Worm (Caenorhabditis elegans): Measurements from ENCODE around the gene npr-38.

DNA sequence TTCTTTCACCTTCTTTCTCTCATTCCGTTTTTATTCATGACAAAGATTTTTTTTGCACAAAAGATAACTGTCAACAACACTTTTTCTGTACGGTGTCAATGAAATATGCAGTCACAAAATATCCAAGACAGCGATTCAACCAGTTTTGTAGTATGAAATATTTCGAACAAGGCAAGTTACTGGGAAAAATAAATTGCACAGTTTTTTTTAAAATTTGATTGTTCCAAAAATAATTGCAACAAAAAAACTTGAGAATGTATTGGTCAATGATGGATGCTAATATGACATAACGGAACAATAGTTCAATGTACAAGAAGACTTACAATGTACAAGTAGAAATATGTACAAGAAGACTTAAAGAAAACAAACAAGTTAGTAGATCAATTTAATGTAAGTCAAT, 34.3 kb downstream of the npr-38 start:
- TF ChIP-seq tbx-7 (tag; optimal IDR thresholded peaks at IDR 0.05) (no peak), fkh-10 (GFP tag; optimal IDR thresholded peaks at IDR 0.05) (no peak), ceh-9 (tag; optimal IDR thresholded peaks at IDR 0.05) (no peak), Y22D7AL.16 (tag; optimal IDR thresholded peaks at IDR 0.05) (no peak), sdc-2 (tag; optimal IDR thresholded peaks at IDR 0.05) (no peak), odd-2 (tag; optimal IDR thresholded peaks at IDR 0.05) (no peak)
